Fruit fly (Drosophila melanogaster): Measurements from ENCODE around the gene Ilp3.

- TF ChIP-seq tj (GFP tag; optimal IDR thresholded peaks at IDR 0.05) = no peak
- no peak for TF ChIP-seq CG11617 (GFP tag; optimal IDR thresholded peaks at IDR 0.05)
- TF ChIP-seq bab1 (GFP tag; optimal IDR thresholded peaks at IDR 0.05) = no peak
- TF ChIP-seq Crg-1 (GFP tag; optimal IDR thresholded peaks at IDR 0.05) = no peak
- no peak for TF ChIP-seq Clk (GFP tag; optimal IDR thresholded peaks at IDR 0.05)
- no peak for TF ChIP-seq cnc (optimal IDR thresholded peaks at IDR 0.05)
- TF ChIP-seq Mnt (GFP tag; optimal IDR thresholded peaks at IDR 0.05) = no peak
- TF ChIP-seq CG14711 (tag; optimal IDR thresholded peaks at IDR 0.05) = no peak
- TF ChIP-seq CG5204 (GFP tag; optimal IDR thresholded peaks at IDR 0.05) = no peak
- no peak for TF ChIP-seq Hr96 (GFP tag; optimal IDR thresholded peaks at IDR 0.05)
- TF ChIP-seq toe (GFP tag; optimal IDR thresholded peaks at IDR 0.05) = no peak
- no peak for TF ChIP-seq kay (GFP tag; ENCODE audit: borderline replicate concordance)
Observed at dm6 chr3L:9840710-9841109, 38.8 kb upstream of the Ilp3 start.
